Fruit fly (Drosophila melanogaster) whole organism, embryonic: ENCODE measurements around the gene Doc1.

ENCODE experiments used
- B-H2 ChIP-seq: fragments of 200-800 bp; sonication (Bioruptor generic); optimal IDR thresholded peaks from 2 replicates; lab custom pipeline; 2018; ENCODE audit warnings: missing biosample characterization, mild to moderate bottlenecking, missing genetic modification characterization
- Blimp-1 ChIP-seq: fragments of 200-800 bp; sonication (Bioruptor generic); optimal IDR thresholded peaks from 3 replicates; lab custom pipeline; 2018; ENCODE audit warnings: missing biosample characterization, missing genetic modification characterization, mild to moderate bottlenecking, moderate library complexity, missing genetic modification reagents
- C15 ChIP-seq: fragments of 200-800 bp; sonication (Bioruptor generic); IDR thresholded peaks from 3 replicates; pipeline ENCODE4 v1.3.6; 2022; ENCODE audit warnings: missing biosample characterization, missing genetic modification characterization
- CG10654 ChIP-seq: fragments of 200-800 bp; sonication (Bioruptor generic); optimal IDR thresholded peaks from 2 replicates; lab custom pipeline; 2016; ENCODE audit warnings: missing biosample characterization, missing genetic modification characterization
- CG10979 ChIP-seq: fragments of 200-800 bp; sonication (Bioruptor generic); optimal IDR thresholded peaks from 2 replicates; lab custom pipeline; 2018; ENCODE audit warnings: missing biosample characterization, mild to moderate bottlenecking, missing genetic modification characterization, moderate library complexity
- CG11695 ChIP-seq: fragments of 200-800 bp; sonication (Bioruptor generic); IDR thresholded peaks from 3 replicates; pipeline ENCODE4 v1.3.6; 2022; ENCODE audit warnings: missing biosample characterization, missing genetic modification characterization
- CG13296 ChIP-seq: fragments of 200-800 bp; sonication (Bioruptor generic); optimal IDR thresholded peaks from 3 replicates; lab custom pipeline; 2018; ENCODE audit warnings: missing biosample characterization, mild to moderate bottlenecking, missing genetic modification characterization
- CG13775 ChIP-seq: fragments of 200-800 bp; sonication (Bioruptor generic); optimal IDR thresholded peaks from 3 replicates; lab custom pipeline; 2017; ENCODE audit warnings: missing biosample characterization, mild to moderate bottlenecking, missing genetic modification characterization
- CG14014 ChIP-seq: fragments of 200-800 bp; sonication (Bioruptor generic); IDR thresholded peaks from 2 replicates; pipeline ENCODE4 v1.3.6; 2022; ENCODE audit warnings: missing biosample characterization, missing genetic modification characterization
- CG15011 ChIP-seq: fragments of 200-800 bp; sonication (Bioruptor generic); optimal IDR thresholded peaks from 3 replicates; lab custom pipeline; 2018; ENCODE audit warnings: missing biosample characterization, mild to moderate bottlenecking, missing genetic modification characterization
- CG15696 ChIP-seq: fragments of 200-800 bp; sonication (Bioruptor generic); optimal IDR thresholded peaks from 2 replicates; lab custom pipeline; 2019; ENCODE audit warnings: missing biosample characterization, mild to moderate bottlenecking, missing genetic modification characterization, moderate library complexity
- CG17829 ChIP-seq: fragments of 200-800 bp; optimal IDR thresholded peaks from 2 replicates; lab custom pipeline; 2019; ENCODE audit warnings: missing biosample characterization, mild to moderate bottlenecking, missing genetic modification characterization, moderate library complexity
- CG2712 ChIP-seq: fragments of 200-800 bp; optimal IDR thresholded peaks from 3 replicates; lab custom pipeline; 2019; ENCODE audit warnings: missing biosample characterization, mild to moderate bottlenecking, missing genetic modification characterization, moderate library complexity
- CG34422 ChIP-seq: fragments of 200-800 bp; sonication (Bioruptor generic); IDR thresholded peaks from 3 replicates; pipeline ENCODE4 v1.3.6; 2022; ENCODE audit warnings: missing biosample characterization, missing genetic modification characterization
- CG4282 ChIP-seq: fragments of 200-800 bp; sonication (Bioruptor generic); optimal IDR thresholded peaks from 2 replicates; lab custom pipeline; 2016; ENCODE audit warnings: missing biosample characterization, missing genetic modification characterization
- CG4360 ChIP-seq: fragments of 200-800 bp; sonication (Bioruptor generic); IDR thresholded peaks from 2 replicates; pipeline ENCODE4 v1.3.6; 2022; ENCODE audit warnings: missing biosample characterization, missing genetic modification characterization
- CG43689 ChIP-seq: fragments of 200-800 bp; sonication (Bioruptor generic); IDR thresholded peaks from 2 replicates; pipeline ENCODE4 v1.3.6; 2022; ENCODE audit warnings: missing biosample characterization, missing genetic modification characterization
- CG6813 ChIP-seq: fragments of 200-800 bp; sonication (Bioruptor generic); optimal IDR thresholded peaks from 2 replicates; lab custom pipeline; 2017; ENCODE audit warnings: missing biosample characterization, missing genetic modification characterization, mild to moderate bottlenecking, moderate library complexity, missing genetic modification reagents
- CG7556 ChIP-seq: fragments of 200-800 bp; sonication (Bioruptor generic); optimal IDR thresholded peaks from 2 replicates; lab custom pipeline; 2017; ENCODE audit warnings: missing biosample characterization, mild to moderate bottlenecking, missing genetic modification characterization
- CG7745 ChIP-seq: fragments of 200-800 bp; sonication (Bioruptor generic); optimal IDR thresholded peaks from 2 replicates; lab custom pipeline; 2018; ENCODE audit warnings: missing biosample characterization, mild to moderate bottlenecking, missing genetic modification characterization, moderate library complexity
- D ChIP-seq, 2 experiments: fragments of 200-800 bp in 1 of 2; fragments of >200 bp in 1 of 2; sonication (Bioruptor generic) in 1 of 2; optimal IDR thresholded peaks; 2 replicates in 1 of 2; 3 replicates in 1 of 2; lab custom pipeline; 2017; ENCODE audit warnings: mild to moderate bottlenecking in 1 of 2, missing biosample characterization in 1 of 2, missing genetic modification characterization in 1 of 2, missing genetic modification reagents in 1 of 2
- D19A ChIP-seq: fragments of 200-800 bp; optimal IDR thresholded peaks from 3 replicates; lab custom pipeline; 2019; ENCODE audit warnings: missing biosample characterization, mild to moderate bottlenecking, missing genetic modification characterization, moderate library complexity
- Fer2 ChIP-seq: fragments of 200-800 bp; sonication (Bioruptor generic); optimal IDR thresholded peaks from 2 replicates; lab custom pipeline; 2018; ENCODE audit warnings: missing biosample characterization, mild to moderate bottlenecking, missing genetic modification characterization, moderate library complexity
- Hey ChIP-seq: fragments of 200-800 bp; sonication (Bioruptor generic); optimal IDR thresholded peaks from 3 replicates; lab custom pipeline; 2018; ENCODE audit warnings: missing biosample characterization, mild to moderate bottlenecking, missing genetic modification characterization
- Hsf ChIP-seq: fragments of 200-800 bp; sonication (Bioruptor generic); optimal IDR thresholded peaks from 3 replicates; lab custom pipeline; 2016; ENCODE audit warnings: missing biosample characterization, missing genetic modification characterization
- Kr ChIP-seq: fragments of 200-800 bp; sonication (Bioruptor generic); optimal IDR thresholded peaks from 2 replicates; lab custom pipeline; 2017; ENCODE audit warnings: missing biosample characterization, mild to moderate bottlenecking, missing genetic modification characterization
- Sin3A ChIP-seq: fragments of >200 bp; optimal IDR thresholded peaks from 2 replicates; lab custom pipeline; 2018
- YL-1 ChIP-seq: fragments of 200-800 bp; sonication (Bioruptor generic); optimal IDR thresholded peaks from 3 replicates; lab custom pipeline; 2017; ENCODE audit warnings: missing biosample characterization, mild to moderate bottlenecking, missing genetic modification characterization
- ap ChIP-seq: fragments of 200-800 bp; sonication (Bioruptor generic); IDR thresholded peaks from 2 replicates; pipeline ENCODE4 v1.3.6; 2022; ENCODE audit warnings: missing biosample characterization, missing genetic modification characterization
- croc ChIP-seq: fragments of 200-800 bp; sonication (Bioruptor generic); conservative IDR thresholded peaks from 3 replicates; pipeline ENCODE4 v1.3.6; 2022; ENCODE audit warnings: missing biosample characterization, missing genetic modification characterization
- crol ChIP-seq: fragments of 200-800 bp; sonication (Bioruptor generic); IDR thresholded peaks from 2 replicates; pipeline ENCODE4 v1.3.6; 2022; ENCODE audit warnings: missing biosample characterization, missing genetic modification characterization
- cwo ChIP-seq: fragments of 200-800 bp; sonication (Bioruptor generic); optimal IDR thresholded peaks from 3 replicates; lab custom pipeline; 2017; ENCODE audit warnings: missing biosample characterization, missing genetic modification characterization, mild to moderate bottlenecking, moderate library complexity, missing genetic modification reagents
- dan ChIP-seq: fragments of 200-800 bp; sonication (Bioruptor generic); IDR thresholded peaks from 2 replicates; pipeline ENCODE4 v1.3.6; 2022; ENCODE audit warnings: missing biosample characterization, missing genetic modification characterization
- dati ChIP-seq: fragments of 200-800 bp; sonication (Bioruptor generic); IDR thresholded peaks from 2 replicates; pipeline ENCODE4 v1.3.6; 2022; ENCODE audit warnings: missing biosample characterization, missing genetic modification characterization
- gcm2 ChIP-seq: fragments of 200-800 bp; sonication (Bioruptor generic); optimal IDR thresholded peaks from 2 replicates; lab custom pipeline; 2016; ENCODE audit warnings: missing biosample characterization, missing genetic modification characterization
- kay ChIP-seq: fragments of 200-800 bp; sonication (Bioruptor generic); optimal IDR thresholded peaks from 2 replicates; lab custom pipeline; 2016; ENCODE audit warnings: missing biosample characterization, missing genetic modification characterization
- knrl ChIP-seq: fragments of 200-800 bp; sonication (Bioruptor generic); IDR thresholded peaks from 3 replicates; pipeline ENCODE4 v1.3.6; 2022; ENCODE audit warnings: missing biosample characterization, missing genetic modification characterization; ENCODE audit not compliant: partially characterized antibody
- lmd ChIP-seq: fragments of 200-800 bp; sonication (Bioruptor generic); IDR thresholded peaks from 2 replicates; pipeline ENCODE4 v1.3.6; 2022; ENCODE audit warnings: missing biosample characterization, missing genetic modification characterization
- lov ChIP-seq, 2 experiments: fragments of 200-800 bp in 1 of 2; fragments of >200 bp in 1 of 2; sonication (Bioruptor generic) in 1 of 2; IDR thresholded peaks in 1 of 2; optimal IDR thresholded peaks in 1 of 2; 2 replicates in 1 of 2; 3 replicates in 1 of 2; pipeline versions ENCODE4 v1.3.6 to Lab custom; 2017 to 2022; ENCODE audit warnings: missing biosample characterization in 1 of 2, missing genetic modification characterization in 1 of 2
- luna ChIP-seq: fragments of 200-800 bp; sonication (Bioruptor generic); optimal IDR thresholded peaks from 2 replicates; lab custom pipeline; 2016; ENCODE audit warnings: missing biosample characterization, missing genetic modification characterization
- nmo ChIP-seq: fragments of 200-800 bp; sonication (Bioruptor generic); optimal IDR thresholded peaks from 2 replicates; lab custom pipeline; 2018; ENCODE audit warnings: missing biosample characterization, mild to moderate bottlenecking, missing genetic modification characterization, moderate library complexity
- nom ChIP-seq: fragments of 200-800 bp; sonication (Bioruptor generic); optimal IDR thresholded peaks from 2 replicates; lab custom pipeline; 2017; ENCODE audit warnings: missing biosample characterization, missing genetic modification characterization, mild to moderate bottlenecking, moderate library complexity, missing genetic modification reagents
- org-1 ChIP-seq: fragments of 200-800 bp; sonication (Bioruptor generic); optimal IDR thresholded peaks from 2 replicates; lab custom pipeline; 2017; ENCODE audit warnings: missing biosample characterization, missing genetic modification characterization
- pb ChIP-seq: fragments of 200-800 bp; sonication (Bioruptor generic); optimal IDR thresholded peaks from 3 replicates; lab custom pipeline; 2016; ENCODE audit warnings: missing biosample characterization, missing genetic modification characterization
- psq ChIP-seq: fragments of 200-800 bp; sonication (Bioruptor generic); optimal IDR thresholded peaks from 2 replicates; lab custom pipeline; 2017; ENCODE audit warnings: missing biosample characterization, missing genetic modification characterization
- tio ChIP-seq: fragments of 200-800 bp; sonication (Bioruptor generic); optimal IDR thresholded peaks from 2 replicates; lab custom pipeline; 2017; ENCODE audit warnings: missing biosample characterization, missing genetic modification characterization, inconsistent platforms
- zfh1 ChIP-seq: fragments of 200-800 bp; sonication (Bioruptor generic); IDR thresholded peaks from 3 replicates; pipeline ENCODE4 v1.3.6; 2022; ENCODE audit warnings: missing biosample characterization, missing genetic modification characterization

Doc1 gene

dm6 chr3L:9020436-9021370, 20.5 kb upstream of the Doc1 start (continued):
- TF ChIP-seq tio (no peak), Hey (tag; lab: Kevin White, UChicago) (no peak), zfh1 (GFP tag; lab: Robert Waterston, UW) (peak; percentile 50; the same call in 1 of the 3 replicates), CG13296 (GFP tag; lab: Kevin White, UChicago) (no peak), kay (GFP tag; lab: Kevin White, UChicago) (no peak), ap (GFP tag; lab: Robert Waterston, UW) (no peak), C15 (GFP tag; lab: Robert Waterston, UW) (no peak), YL-1 (GFP tag; lab: Kevin White, UChicago) (no peak), CG13775 (GFP tag; lab: Kevin White, UChicago) (no peak), gcm2 (GFP tag; lab: Kevin White, UChicago) (no peak), nom (no peak), Kr (GFP tag; lab: Kevin White, UChicago) (no peak), CG15696 (tag; lab: Kevin White, UChicago) (peak; percentile 51), CG10654 (GFP tag; lab: Kevin White, UChicago) (no peak), CG4360 (GFP tag; lab: Robert Waterston, UW) (no peak), luna (GFP tag; lab: Kevin White, UChicago) (no peak)

dm6 chr3L:9023627-9024026, 17.5 kb upstream of the Doc1 start:
- no peak for TF ChIP-seq pb (GFP tag; lab: Kevin White, UChicago)
- no peak for TF ChIP-seq CG14014 (GFP tag; lab: Robert Waterston, UW)
- TF ChIP-seq CG7745 (tag; lab: Kevin White, UChicago), result no peak
- no peak for TF ChIP-seq B-H2 (GFP tag; lab: Kevin White, UChicago)
- no peak for TF ChIP-seq Fer2 (tag; lab: Kevin White, UChicago)
- peak; percentile 17 for TF ChIP-seq psq (GFP tag; lab: Kevin White, UChicago)
- TF ChIP-seq D19A (tag; lab: Kevin White, UChicago), result peak; percentile 70
- TF ChIP-seq Blimp-1, result peak; percentile 52
- TF ChIP-seq nmo (GFP tag; lab: Kevin White, UChicago), result peak; percentile 83
- no peak for TF ChIP-seq Sin3A (lab: Kevin White, UChicago)
- TF ChIP-seq CG7556 (GFP tag; lab: Kevin White, UChicago), result peak; percentile 63
- TF ChIP-seq CG2712 (tag; lab: Kevin White, UChicago), result peak; percentile 85
- TF ChIP-seq CG17829, result peak; percentile 86
- no peak for TF ChIP-seq lov (optimal IDR thresholded peaks at IDR 0.05; lab: Kevin White, UChicago)
- peak; percentile 62; the same call in 1 of the 3 replicates for TF ChIP-seq lov (GFP tag; IDR thresholded peaks at IDR 0.05; lab: Robert Waterston, UW)
- TF ChIP-seq CG11695 (GFP tag; lab: Robert Waterston, UW), result peak; percentile 55; the same call in 1 of the 3 replicates
- peak; percentile 59; the same call in 1 of the 3 replicates for TF ChIP-seq CG34422 (GFP tag; lab: Robert Waterston, UW)
- TF ChIP-seq CG15011 (GFP tag; lab: Kevin White, UChicago), result peak; percentile 9
- TF ChIP-seq CG4282 (GFP tag; lab: Kevin White, UChicago), result no peak
- no peak for TF ChIP-seq dati (GFP tag; lab: Robert Waterston, UW)
- TF ChIP-seq CG10979 (tag; lab: Kevin White, UChicago), result peak; percentile 83
- peak; percentile 45 for TF ChIP-seq cwo
- TF ChIP-seq lmd (GFP tag; lab: Robert Waterston, UW), result peak; percentile 54
- no peak for TF ChIP-seq CG43689
- peak; percentile 24 for TF ChIP-seq CG6813 (GFP tag; lab: Kevin White, UChicago)
- TF ChIP-seq dan (GFP tag; lab: Robert Waterston, UW), result peak; percentile 69
- no peak for TF ChIP-seq D (optimal IDR thresholded peaks at IDR 0.05; lab: Kevin White, UChicago)
- TF ChIP-seq D (GFP tag; optimal IDR thresholded peaks at IDR 0.05; lab: Kevin White, UChicago), result peak; percentile 55
- TF ChIP-seq croc (GFP tag; lab: Robert Waterston, UW), result peak; percentile 69
- TF ChIP-seq knrl (GFP tag; lab: Robert Waterston, UW), result no peak
- peak; percentile 72 for TF ChIP-seq Hsf
- no peak for TF ChIP-seq org-1 (GFP tag; lab: Kevin White, UChicago)
- no peak for TF ChIP-seq crol (GFP tag; lab: Robert Waterston, UW)
